Fruit fly (Drosophila melanogaster): ENCODE measurements around the gene Itgbn.

Gene Itgbn

DNA sequence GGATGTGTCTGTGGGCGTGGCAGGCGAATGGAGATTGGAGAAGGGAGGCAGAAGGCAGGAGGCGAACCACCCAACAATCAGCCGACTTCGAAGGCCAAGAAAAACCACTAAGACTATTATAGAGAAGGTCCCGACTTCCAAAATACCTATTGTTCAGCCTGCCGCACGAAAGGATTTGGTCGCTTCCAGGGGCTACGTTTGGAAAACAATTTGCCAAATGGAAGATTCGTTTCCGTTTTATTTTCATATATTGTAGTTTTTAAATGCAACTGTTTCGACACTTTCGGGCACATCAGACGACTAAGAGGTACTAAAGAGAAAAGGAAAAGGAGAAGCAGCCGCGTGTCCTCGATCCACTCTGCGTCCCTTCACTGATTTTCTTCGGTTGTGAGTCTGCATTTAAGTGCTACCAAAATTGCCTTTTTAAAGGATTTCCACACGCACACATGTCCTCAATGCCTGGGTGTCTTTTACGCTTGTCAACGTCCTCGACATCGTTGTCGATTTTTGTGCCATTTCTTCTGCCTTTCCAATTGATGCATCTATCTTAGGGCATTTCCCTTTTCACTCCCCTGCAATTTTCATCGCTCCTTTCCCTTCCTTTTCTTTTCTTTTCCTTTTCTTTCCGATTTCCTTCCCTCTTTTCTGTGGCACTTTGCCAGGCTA lies 17.0 kb upstream of the Itgbn start:
- TF ChIP-seq CG15479 (GFP tag; optimal IDR thresholded peaks at IDR 0.05) (peak; percentile 6), ara (GFP tag; IDR thresholded peaks at IDR 0.05) (no peak), bsh (GFP tag; optimal IDR thresholded peaks at IDR 0.05) (peak in 1 of 2 experiments; percentile 37), Xbp1 (GFP tag; optimal IDR thresholded peaks at IDR 0.05) (peak; percentile 25), ttk (GFP tag; IDR thresholded peaks at IDR 0.05) (0 out of 2 replicates have a peak, but pooled peaks have one; percentile 15), nmo (GFP tag; optimal IDR thresholded peaks at IDR 0.05) (peak; percentile 6), Hr39 (optimal IDR thresholded peaks at IDR 0.05) (peak; percentile 7), Xrp1 (GFP tag; IDR thresholded peaks at IDR 0.05) (peak; percentile 53; the same call in 1 of the 2 replicates), Lim3 (GFP tag; IDR thresholded peaks at IDR 0.05) (no peak), tin (GFP tag; optimal IDR thresholded peaks at IDR 0.05) (no peak), row (GFP tag; IDR thresholded peaks at IDR 0.05) (peak; percentile 53; the same call in 2 of the 3 replicates), dmrt99B (tag; optimal IDR thresholded peaks at IDR 0.05) (peak; percentile 21), D19A (tag; optimal IDR thresholded peaks at IDR 0.05) (peak; percentile 1), ci (GFP tag; IDR thresholded peaks at IDR 0.05) (peak; percentile 47; the same call in 1 of the 3 replicates), gem (tag; optimal IDR thresholded peaks at IDR 0.05) (peak; percentile 24), gsb-n (tag; optimal IDR thresholded peaks at IDR 0.05) (peak; percentile 8), CG17829 (tag; optimal IDR thresholded peaks at IDR 0.05) (no peak), CG16815 (GFP tag; optimal IDR thresholded peaks at IDR 0.05) (peak; percentile 25), tap (tag; optimal IDR thresholded peaks at IDR 0.05) (no peak), CG6689 (GFP tag; IDR thresholded peaks at IDR 0.05) (peak; percentile 51), dysf (GFP tag; IDR thresholded peaks at IDR 0.05) (peak; percentile 43; the same call in 1 of the 3 replicates), chn (GFP tag; optimal IDR thresholded peaks at IDR 0.05) (peak; percentile 19), gcm2 (GFP tag; optimal IDR thresholded peaks at IDR 0.05) (no peak), prd (optimal IDR thresholded peaks at IDR 0.05) (no peak), prd (GFP tag; IDR thresholded peaks at IDR 0.05) (peak; percentile 58; the same call in 2 of the 3 replicates), az2 (GFP tag; optimal IDR thresholded peaks at IDR 0.05) (peak; percentile 20), lilli (GFP tag; optimal IDR thresholded peaks at IDR 0.05) (peak; percentile 19), fd102C (GFP tag; optimal IDR thresholded peaks at IDR 0.05) (peak; percentile 20), pros (GFP tag; optimal IDR thresholded peaks at IDR 0.05) (peak; percentile 70), NC2β (GFP tag; optimal IDR thresholded peaks at IDR 0.05) (peak; percentile 4), hkb (optimal IDR thresholded peaks at IDR 0.05) (no peak), hkb (GFP tag; IDR thresholded peaks at IDR 0.05) (no peak), CG17359 (tag; optimal IDR thresholded peaks at IDR 0.05) (peak; percentile 12), CG16863 (GFP tag; optimal IDR thresholded peaks at IDR 0.05) (peak; percentile 13), zen (tag; optimal IDR thresholded peaks at IDR 0.05) (peak; percentile 37), CG2120 (GFP tag; optimal IDR thresholded peaks at IDR 0.05) (peak; percentile 2), tx (GFP tag; optimal IDR thresholded peaks at IDR 0.05) (no peak), grau (tag; optimal IDR thresholded peaks at IDR 0.05) (peak; percentile 1), CG12391 (tag; optimal IDR thresholded peaks at IDR 0.05) (peak; percentile 10), salm (tag; optimal IDR thresholded peaks at IDR 0.05) (no peak), CG8765 (GFP tag; IDR thresholded peaks at IDR 0.05) (peak; percentile 42; the same call in 1 of the 2 replicates), scrt (GFP tag; optimal IDR thresholded peaks at IDR 0.05) (no peak), CG13775 (GFP tag; optimal IDR thresholded peaks at IDR 0.05) (no peak), sens (GFP tag) (peak; percentile 48), CG13123 (GFP tag; optimal IDR thresholded peaks at IDR 0.05) (no peak), so (GFP tag; IDR thresholded peaks at IDR 0.05) (no peak), CG3995 (GFP tag; optimal IDR thresholded peaks at IDR 0.05) (no peak), ind (GFP tag; optimal IDR thresholded peaks at IDR 0.05) (peak; percentile 0), CG7357 (GFP tag; IDR thresholded peaks at IDR 0.05) (no peak), CG5180 (GFP tag; optimal IDR thresholded peaks at IDR 0.05) (no peak), CG2712 (tag; optimal IDR thresholded peaks at IDR 0.05) (peak; percentile 20)

Data from whole organism, embryonic.